Worm (Caenorhabditis elegans): ENCODE data around the gene tpk-1.

Gene tpk-1

DNA sequence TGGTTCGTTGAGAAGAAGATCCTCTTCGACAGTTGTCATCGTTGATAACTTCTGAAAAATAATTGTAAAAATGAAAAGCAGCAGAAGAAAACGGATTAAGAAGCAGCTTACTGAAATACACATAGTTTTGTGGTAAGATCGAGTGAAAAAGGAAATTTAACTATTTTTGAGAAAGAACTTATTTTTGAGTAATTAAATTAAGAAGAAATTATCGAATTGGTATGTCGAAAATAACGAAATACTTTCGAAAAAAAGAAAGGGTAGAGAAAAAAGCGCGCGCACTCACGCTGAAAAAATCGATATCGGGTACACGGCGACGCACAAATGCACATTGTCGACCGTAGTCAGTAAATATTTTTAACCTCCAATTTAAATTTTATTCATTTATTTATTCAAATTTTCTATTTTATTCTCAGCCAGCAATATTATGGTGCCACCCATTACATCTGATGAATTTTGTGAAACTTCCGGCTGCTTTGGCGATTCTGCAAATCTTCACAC, 44.3 kb downstream of the tpk-1 start, which contains the start of the genes ZK643.5 and ZK643.2 (continued):
- TF ChIP-seq madf-9 (GFP tag; conservative IDR thresholded peaks at IDR 0.05) (no peak), duxl-1 (tag; optimal IDR thresholded peaks at IDR 0.05; ENCODE audit: poor library complexity) (no peak), Y48G9A.11 (GFP tag; IDR thresholded peaks at IDR 0.05) (no peak), zip-11 (GFP tag; IDR thresholded peaks at IDR 0.05) (no peak), tra-1 (GFP tag; IDR thresholded peaks at IDR 0.05) (no peak), aha-1 (tag) (no peak)

DNA sequence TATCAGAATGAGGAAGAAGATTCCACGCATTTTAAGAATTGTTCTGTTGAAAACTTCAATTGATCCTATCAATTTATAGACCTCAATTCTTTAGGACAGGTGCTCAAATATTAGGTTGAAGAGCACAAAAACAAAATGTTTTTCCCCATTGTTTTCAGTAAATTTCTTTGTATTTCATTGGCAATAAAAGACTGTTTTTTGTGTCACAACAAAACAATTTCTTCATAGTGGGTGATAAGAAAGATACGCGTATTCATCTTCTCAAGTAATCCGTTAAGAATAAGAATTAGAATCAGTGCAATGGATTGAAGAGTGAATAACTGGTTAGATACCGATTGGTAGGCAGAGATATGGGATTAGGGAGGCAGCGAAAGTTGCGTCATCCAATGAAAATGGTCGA, 48.7 kb downstream of the tpk-1 start, which contains the start of gene ZK643.6:
ZK643.6 (minus strand) TSS at position 101 of the 400 bp plus-strand sequence.
- TF ChIP-seq nhr-111 (GFP tag; optimal IDR thresholded peaks at IDR 0.05) (no peak), lin-1 (GFP tag; IDR thresholded peaks at IDR 0.05) (no peak), lsy-2 (tag; optimal IDR thresholded peaks at IDR 0.05) (no peak), F44E2.7 (GFP tag; IDR thresholded peaks at IDR 0.05) (no peak), daf-12 (tag; optimal IDR thresholded peaks at IDR 0.05) (no peak), dmd-9 (GFP tag; IDR thresholded peaks at IDR 0.05) (no peak), unc-130 (GFP tag; optimal IDR thresholded peaks at IDR 0.05) (no peak)

DNA sequence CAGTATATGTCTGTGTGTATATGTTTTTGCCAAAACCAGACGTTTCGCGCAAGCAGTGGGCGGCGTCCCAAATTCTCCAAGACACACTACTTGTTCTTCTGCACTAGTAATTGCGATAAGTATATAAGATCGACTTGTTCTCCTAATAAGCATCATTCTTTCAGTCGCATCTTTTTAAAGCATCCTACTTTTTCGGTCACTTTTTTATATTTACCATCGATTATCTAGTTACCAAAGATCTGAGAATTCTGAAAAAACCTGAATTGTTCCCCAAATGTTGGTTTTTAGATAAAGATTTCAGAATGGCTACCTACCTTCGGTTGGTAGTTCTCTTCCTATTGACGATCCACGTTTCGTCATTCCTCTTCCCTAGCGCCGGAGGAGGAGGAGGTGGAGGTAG, 50.0 kb downstream of the tpk-1 start, which contains the start of gene grl-25:
grl-25 (plus strand) TSS at position 301 of the 400 bp plus-strand sequence.
- TF ChIP-seq tra-1 (GFP tag; IDR thresholded peaks at IDR 0.05) (no peak), ceh-28 (tag; optimal IDR thresholded peaks at IDR 0.05) (no peak), mxl-3 (GFP tag; optimal IDR thresholded peaks at IDR 0.05) (no peak), egl-27 (tag; optimal IDR thresholded peaks at IDR 0.05) (no peak), F44E2.7 (GFP tag; IDR thresholded peaks at IDR 0.05) (no peak), F10B5.3 (tag; optimal IDR thresholded peaks at IDR 0.05) (no peak), lin-39 (tag; optimal IDR thresholded peaks at IDR 0.05) (no peak), nhr-6 (tag; optimal IDR thresholded peaks at IDR 0.05) (no peak), nhr-111 (GFP tag; optimal IDR thresholded peaks at IDR 0.05) (no peak)

DNA sequence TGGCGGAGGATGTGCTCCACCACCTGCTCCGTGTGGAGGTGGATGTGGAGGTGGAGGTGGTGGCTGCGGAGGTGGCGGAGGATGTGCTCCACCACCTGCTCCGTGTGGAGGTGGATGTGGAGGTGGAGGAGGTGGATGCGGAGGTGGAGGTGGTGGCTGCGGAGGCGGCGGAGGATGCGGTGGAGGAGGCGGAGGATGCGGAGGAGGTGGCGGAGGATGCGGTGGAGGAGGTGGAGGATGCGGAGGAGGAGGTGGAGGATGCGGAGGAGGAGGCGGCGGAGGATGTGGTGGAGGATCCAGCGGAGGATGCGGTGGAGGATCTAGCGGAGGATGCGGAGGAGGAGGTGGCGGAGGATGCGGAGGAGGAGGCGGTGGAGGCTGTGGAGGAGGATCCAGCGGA, 50.5 kb downstream of the tpk-1 start:
- TF ChIP-seq set-16 (GFP tag; IDR thresholded peaks at IDR 0.05), result peak; percentile 99
- TF ChIP-seq pha-4 (GFP tag; IDR thresholded peaks at IDR 0.05), result peak; percentile 98; the same call in 1 of the 2 replicates
- TF ChIP-seq pha-4 (tag; optimal IDR thresholded peaks at IDR 0.05), result no peak
- TF ChIP-seq egl-43 (GFP tag; IDR thresholded peaks at IDR 0.05), result 0 out of 2 replicates have a peak, but pooled peaks have one; percentile 16
- TF ChIP-seq lin-1 (GFP tag; IDR thresholded peaks at IDR 0.05), result no peak
